Fruit fly (Drosophila melanogaster) ovary, adult (tissue): ENCODE results near the gene CG3337.

Source experiments
- CG17801 ChIP-seq: fragments of 200-800 bp; optimal IDR thresholded peaks from 2 replicates; lab custom pipeline; 2019; ENCODE audit warnings: missing biosample characterization, mild to moderate bottlenecking, missing genetic modification characterization, moderate library complexity; ENCODE audit not compliant: partially characterized antibody

CG3337 gene

dm6 chr3R:21223453-21224057, at the start of gene CG3337, which contains the start of gene Nelf-A:
CG3337 (minus strand) TSS chr3R:21223584.
Nelf-A (plus strand) TSS chr3R:21223704.
- peak; percentile 59 for TF ChIP-seq CG17801 (GFP tag; lab: Kevin White, UChicago)

dm6 chr3R:21271208-21271607, 47.8 kb upstream of the CG3337 start:
- no peak for TF ChIP-seq CG17801 (GFP tag; lab: Kevin White, UChicago)

- no peak for TF ChIP-seq CG17801 (GFP tag; lab: Kevin White, UChicago)
Observed at dm6 chr3R:21270609-21271143, 47.3 kb upstream of the CG3337 start.

- peak; percentile 13 for TF ChIP-seq CG17801 (GFP tag; lab: Kevin White, UChicago)
Observed at dm6 chr3R:21269923-21270322, 46.5 kb upstream of the CG3337 start, which contains the start of the genes AP-2sigma and Idi. AP-2sigma (minus strand) TSS chr3R:21270075. Idi (plus strand) TSS chr3R:21270126.

- peak; percentile 49 for TF ChIP-seq CG17801 (GFP tag; lab: Kevin White, UChicago)
Observed at dm6 chr3R:21268873-21269272, 45.5 kb upstream of the CG3337 start, which contains the start of gene Rab1. Rab1 (minus strand) TSS chr3R:21269060.

- TF ChIP-seq CG17801 (GFP tag; lab: Kevin White, UChicago): no peak
Observed at dm6 chr3R:21267972-21268512, 44.7 kb upstream of the CG3337 start.

- no peak for TF ChIP-seq CG17801 (GFP tag; lab: Kevin White, UChicago)
Observed at dm6 chr3R:21263177-21263576, 39.8 kb upstream of the CG3337 start.

dm6 chr3R:21260795-21261194, 37.4 kb upstream of the CG3337 start:
- TF ChIP-seq CG17801 (GFP tag; lab: Kevin White, UChicago): no peak

- TF ChIP-seq CG17801 (GFP tag; lab: Kevin White, UChicago): no peak
Observed at dm6 chr3R:21254296-21254695, 30.9 kb upstream of the CG3337 start.

- TF ChIP-seq CG17801 (GFP tag; lab: Kevin White, UChicago): no peak
Observed at dm6 chr3R:21252478-21252877, 29.1 kb upstream of the CG3337 start.

dm6 chr3R:21246492-21247061, 23.2 kb upstream of the CG3337 start, which contains the start of gene ETHR:
ETHR (plus strand) TSS chr3R:21247011.
- no peak for TF ChIP-seq CG17801 (GFP tag; lab: Kevin White, UChicago)

- no peak for TF ChIP-seq CG17801 (GFP tag; lab: Kevin White, UChicago)
Observed at dm6 chr3R:21245846-21246245, 22.5 kb upstream of the CG3337 start.

dm6 chr3R:21242318-21242717, 18.9 kb upstream of the CG3337 start, which contains the start of gene CG5892:
CG5892 (plus strand) TSS chr3R:21242618.
- TF ChIP-seq CG17801 (GFP tag; lab: Kevin White, UChicago): no peak

- no peak for TF ChIP-seq CG17801 (GFP tag; lab: Kevin White, UChicago)
Observed at dm6 chr3R:21241332-21241731, 17.9 kb upstream of the CG3337 start.

- no peak for TF ChIP-seq CG17801 (GFP tag; lab: Kevin White, UChicago)
Observed at dm6 chr3R:21237099-21237498, 13.7 kb upstream of the CG3337 start, which contains the start of gene e. e (minus strand) TSS chr3R:21237177.
